Worm (Caenorhabditis elegans) whole organism, L2 larva: ENCODE results near the gene Y53G8AR.9.

Source experiments
- F13H6.1 ChIP-seq: sonication (generic microtip); optimal IDR thresholded peaks from 2 replicates; lab custom pipeline; 2016; ENCODE audit warnings: missing genetic modification characterization, missing compliant biosample characterization
- R02D3.7 ChIP-seq: fragments of 150-350 bp; optimal IDR thresholded peaks from 2 replicates; lab custom pipeline; 2014; ENCODE audit warnings: missing biosample characterization, missing genetic modification characterization
- ZK546.5 ChIP-seq: sonication (generic microtip); optimal IDR thresholded peaks from 2 replicates; lab custom pipeline; 2017; ENCODE audit warnings: missing biosample characterization, missing genetic modification characterization
- aly-2 ChIP-seq: fragments of 150-350 bp; optimal IDR thresholded peaks from 2 replicates; lab custom pipeline; 2014; ENCODE audit warnings: missing biosample characterization, missing genetic modification characterization
- ama-1 ChIP-seq: fragments of 150-350 bp; optimal IDR thresholded peaks from 2 replicates; lab custom pipeline; 2018; ENCODE audit warnings: inconsistent platforms
- blmp-1 ChIP-seq: sonication (generic microtip); optimal IDR thresholded peaks from 2 replicates; lab custom pipeline; 2017; ENCODE audit warnings: missing genetic modification characterization, mild to moderate bottlenecking, missing compliant biosample characterization, antibody characterized with exemption, moderate library complexity; ENCODE audit not compliant: insufficient read depth
- ceh-16 ChIP-seq: fragments of 150-350 bp; optimal IDR thresholded peaks from 2 replicates; lab custom pipeline; 2014; ENCODE audit warnings: missing biosample characterization, missing genetic modification characterization
- ceh-82 ChIP-seq: fragments of 150-350 bp; optimal IDR thresholded peaks from 2 replicates; lab custom pipeline; 2014; ENCODE audit warnings: missing biosample characterization, missing genetic modification characterization
- crh-2 ChIP-seq: sonication (generic microtip); optimal IDR thresholded peaks from 2 replicates; lab custom pipeline; 2017; ENCODE audit warnings: missing biosample characterization, missing genetic modification characterization
- dmd-4 ChIP-seq: sonication (generic microtip); optimal IDR thresholded peaks from 2 replicates; lab custom pipeline; 2017; ENCODE audit warnings: missing biosample characterization, missing genetic modification characterization
- egl-27 ChIP-seq: sonication (generic microtip); optimal IDR thresholded peaks from 3 replicates; lab custom pipeline; 2017; ENCODE audit warnings: missing biosample characterization, missing genetic modification reagents, missing genetic modification characterization
- elt-1 ChIP-seq: fragments of 150-350 bp; optimal IDR thresholded peaks from 2 replicates; lab custom pipeline; 2014; ENCODE audit warnings: missing biosample characterization, missing genetic modification characterization
- elt-3 ChIP-seq: sonication (generic microtip); optimal IDR thresholded peaks from 2 replicates; lab custom pipeline; 2017; ENCODE audit warnings: missing biosample characterization, missing genetic modification characterization
- fos-1 ChIP-seq: fragments of 150-350 bp; optimal IDR thresholded peaks from 2 replicates; lab custom pipeline; 2014; ENCODE audit warnings: missing biosample characterization, missing genetic modification characterization
- gmeb-1 ChIP-seq: fragments of 150-350 bp; optimal IDR thresholded peaks from 2 replicates; lab custom pipeline; 2014; ENCODE audit warnings: missing biosample characterization, missing genetic modification characterization
- lin-11 ChIP-seq: fragments of 150-350 bp; sonication (generic microtip); optimal IDR thresholded peaks from 2 replicates; lab custom pipeline; 2014; ENCODE audit warnings: missing biosample characterization, missing genetic modification characterization, inconsistent platforms, mixed read lengths
- lin-39 ChIP-seq: fragments of 150-350 bp; optimal IDR thresholded peaks from 2 replicates; lab custom pipeline; 2014; ENCODE audit warnings: missing biosample characterization, missing genetic modification reagents, missing genetic modification characterization
- mbf-1 ChIP-seq: sonication (generic microtip); optimal IDR thresholded peaks from 2 replicates; lab custom pipeline; 2017; ENCODE audit warnings: missing biosample characterization, missing genetic modification characterization
- mdl-1 ChIP-seq, 2 experiments: fragments of 150-350 bp in 1 of 2; sonication (generic microtip) in 1 of 2; optimal IDR thresholded peaks; 2 replicates each; lab custom pipeline; 2017; ENCODE audit warnings: missing biosample characterization in 2 of 2, missing genetic modification characterization in 2 of 2
- nhr-11 ChIP-seq: fragments of 150-350 bp; optimal IDR thresholded peaks from 2 replicates; lab custom pipeline; 2014; ENCODE audit warnings: missing biosample characterization, missing genetic modification characterization
- nhr-12 ChIP-seq: fragments of 150-350 bp; optimal IDR thresholded peaks from 2 replicates; lab custom pipeline; 2014; ENCODE audit warnings: missing biosample characterization, missing genetic modification characterization
- nhr-129 ChIP-seq: fragments of 150-350 bp; optimal IDR thresholded peaks from 2 replicates; lab custom pipeline; 2014; ENCODE audit warnings: missing biosample characterization, missing genetic modification characterization
- nhr-21 ChIP-seq: fragments of 150-350 bp; optimal IDR thresholded peaks from 2 replicates; lab custom pipeline; 2014; ENCODE audit warnings: missing biosample characterization, missing genetic modification characterization
- nhr-237 ChIP-seq: fragments of 150-350 bp; optimal IDR thresholded peaks from 2 replicates; lab custom pipeline; 2014; ENCODE audit warnings: missing biosample characterization, missing genetic modification characterization
- nhr-25 ChIP-seq: fragments of 150-350 bp; sonication (generic microtip); optimal IDR thresholded peaks from 3 replicates; lab custom pipeline; 2014; ENCODE audit warnings: missing biosample characterization, missing genetic modification characterization
- nhr-77 ChIP-seq: fragments of 150-350 bp; optimal IDR thresholded peaks from 2 replicates; lab custom pipeline; 2014; ENCODE audit warnings: missing biosample characterization, missing genetic modification characterization
- sma-3 ChIP-seq: sonication (generic microtip); optimal IDR thresholded peaks from 2 replicates; lab custom pipeline; 2016; ENCODE audit warnings: missing genetic modification reagents, missing genetic modification characterization, missing compliant biosample characterization
- sma-9 ChIP-seq, 2 experiments: fragments of 150-350 bp in 1 of 2; sonication (generic microtip) in 1 of 2; optimal IDR thresholded peaks; 2 replicates each; lab custom pipeline; 2014 to 2016; ENCODE audit warnings: missing genetic modification characterization in 2 of 2, mild to moderate bottlenecking in 1 of 2, missing biosample characterization in 1 of 2, missing compliant biosample characterization in 1 of 2, missing genetic modification reagents in 1 of 2, moderate library complexity in 1 of 2
- snpc-4 ChIP-seq: fragments of 150-350 bp; optimal IDR thresholded peaks from 2 replicates; lab custom pipeline; 2014; ENCODE audit warnings: missing biosample characterization, missing genetic modification characterization
- ztf-1 ChIP-seq: fragments of 200-800 bp; sonication (Bioruptor generic); conservative IDR thresholded peaks from 2 replicates; pipeline ENCODE4 v1.3.6; 2022; ENCODE audit warnings: missing genetic modification characterization, missing compliant biosample characterization
- ztf-4 ChIP-seq: fragments of 150-350 bp; optimal IDR thresholded peaks from 2 replicates; lab custom pipeline; 2014; ENCODE audit warnings: missing biosample characterization, missing genetic modification characterization

Y53G8AR.9 gene

ce11 chrIII:3321145-3321544, at the start of gene Y53G8AR.9:
Gene Y53G8AR.9 (minus strand): TSS chrIII:3321245.
- TF ChIP-seq nhr-21 (tag; lab: Kevin White, UChicago): no peak

- TF ChIP-seq fos-1 (tag; lab: Kevin White, UChicago): peak; percentile 23
- TF ChIP-seq aly-2 (tag; lab: Kevin White, UChicago): no peak
- no peak for TF ChIP-seq elt-1
These were observed 49.7 kb upstream of the Y53G8AR.9 start for ce11 chrIII:3370770-3371169.

- TF ChIP-seq ceh-82 (tag; lab: Kevin White, UChicago): no peak
- TF ChIP-seq gmeb-1 (tag; lab: Kevin White, UChicago): peak; percentile 18
- no peak for TF ChIP-seq lin-39 (tag; lab: Kevin White, UChicago)
- TF ChIP-seq fos-1 (tag; lab: Kevin White, UChicago): peak; percentile 90
- peak; percentile 19 for TF ChIP-seq crh-2 (tag; lab: Kevin White, UChicago)
- no peak for TF ChIP-seq F13H6.1 (tag; lab: Kevin White, UChicago)
- TF ChIP-seq nhr-237: no peak
- TF ChIP-seq mbf-1 (tag; lab: Kevin White, UChicago): no peak
- TF ChIP-seq nhr-129 (tag; lab: Kevin White, UChicago): no peak
- TF ChIP-seq elt-3 (tag; lab: Kevin White, UChicago): no peak
- TF ChIP-seq sma-3 (GFP tag; lab: Kevin White, UChicago): peak; percentile 22
- TF ChIP-seq ztf-4: no peak
- TF ChIP-seq elt-1: no peak
- no peak for TF ChIP-seq aly-2 (tag; lab: Kevin White, UChicago)
- TF ChIP-seq sma-9 (GFP tag; optimal IDR thresholded peaks at IDR 0.05; lab: Kevin White, UChicago): peak; percentile 66
- no peak for TF ChIP-seq sma-9 (tag; optimal IDR thresholded peaks at IDR 0.05; lab: Kevin White, UChicago)
- no peak for TF ChIP-seq nhr-77 (tag; lab: Kevin White, UChicago)
- TF ChIP-seq ztf-1: no peak
- TF ChIP-seq ama-1 (lab: Kevin White, UChicago): no peak
- TF ChIP-seq nhr-25: no peak
- TF ChIP-seq egl-27 (tag; lab: Kevin White, UChicago): peak; percentile 57
These were observed 49.0 kb upstream of the Y53G8AR.9 start, which contains the start of gene prk-2 for ce11 chrIII:3370054-3370453. Gene prk-2 (minus strand): TSS chrIII:3370209.

- TF ChIP-seq aly-2 (tag; lab: Kevin White, UChicago) (no peak), nhr-25 (peak; percentile 61), sma-3 (GFP tag; lab: Kevin White, UChicago) (peak; percentile 22), sma-9 (GFP tag; optimal IDR thresholded peaks at IDR 0.05; lab: Kevin White, UChicago) (peak; percentile 27), sma-9 (tag; optimal IDR thresholded peaks at IDR 0.05; lab: Kevin White, UChicago) (no peak)
These were observed 46.7 kb upstream of the Y53G8AR.9 start for ce11 chrIII:3367772-3368171.

- TF ChIP-seq egl-27 (tag; lab: Kevin White, UChicago) (no peak), ceh-82 (tag; lab: Kevin White, UChicago) (no peak), lin-39 (tag; lab: Kevin White, UChicago) (no peak), fos-1 (tag; lab: Kevin White, UChicago) (no peak), snpc-4 (tag; lab: Kevin White, UChicago) (no peak), mbf-1 (tag; lab: Kevin White, UChicago) (no peak)
- TF ChIP-seq, all 48 proteins: peak for 0
These were observed 39.0 kb upstream of the Y53G8AR.9 start for ce11 chrIII:3360067-3360466.

ce11 chrIII:3355791-3356190, 34.7 kb upstream of the Y53G8AR.9 start:
- TF ChIP-seq ceh-16 (tag; lab: Kevin White, UChicago) (no peak), fos-1 (tag; lab: Kevin White, UChicago) (no peak), nhr-11 (tag; lab: Kevin White, UChicago) (no peak), nhr-12 (no peak), snpc-4 (tag; lab: Kevin White, UChicago) (no peak), lin-11 (tag; lab: Kevin White, UChicago) (no peak), egl-27 (tag; lab: Kevin White, UChicago) (no peak), elt-1 (no peak), nhr-77 (tag; lab: Kevin White, UChicago) (no peak), ama-1 (lab: Kevin White, UChicago) (no peak), elt-3 (tag; lab: Kevin White, UChicago) (no peak), ZK546.5 (tag; lab: Kevin White, UChicago) (no peak), dmd-4 (no peak), blmp-1 (tag; lab: Kevin White, UChicago) (no peak), mdl-1 (tag; optimal IDR thresholded peaks at IDR 0.05; lab: Kevin White, UChicago) (no peak), R02D3.7 (no peak), sma-9 (GFP tag; optimal IDR thresholded peaks at IDR 0.05; lab: Kevin White, UChicago) (no peak), sma-9 (tag; optimal IDR thresholded peaks at IDR 0.05; lab: Kevin White, UChicago) (no peak)
